Worm (Caenorhabditis elegans): ENCODE measurements around the gene wip-1.

ce11 chrIII:5027219-5027618, 8.8 kb downstream of the wip-1 start:
- TF ChIP-seq unc-120 (tag; optimal IDR thresholded peaks at IDR 0.05; ENCODE audit: poor library complexity, severe bottlenecking) (no peak), mep-1 (tag; optimal IDR thresholded peaks at IDR 0.05) (no peak), unc-62 (GFP tag; optimal IDR thresholded peaks at IDR 0.05) (no peak), pha-4 (tag; optimal IDR thresholded peaks at IDR 0.05) (no peak), zip-8 (tag; optimal IDR thresholded peaks at IDR 0.05) (no peak), lin-32 (GFP tag; optimal IDR thresholded peaks at IDR 0.05) (no peak), nhr-76 (tag; optimal IDR thresholded peaks at IDR 0.05) (no peak), bed-3 (GFP tag; optimal IDR thresholded peaks at IDR 0.05) (no peak), M03D4.4 (tag; optimal IDR thresholded peaks at IDR 0.05) (peak; percentile 37), unc-39 (tag; optimal IDR thresholded peaks at IDR 0.05) (no peak), sptf-1 (tag; optimal IDR thresholded peaks at IDR 0.05) (peak; percentile 51), elt-3 (tag; optimal IDR thresholded peaks at IDR 0.05) (no peak), blmp-1 (tag; optimal IDR thresholded peaks at IDR 0.05) (no peak)

All from whole organism, mixed stage, embryonic.